Fruit fly (Drosophila melanogaster): ENCODE measurements around the gene CG6013.
A peak's percentile ranks its signal among the peaks of the same experiment; 100 is the strongest.

Gene CG6013

DNA sequence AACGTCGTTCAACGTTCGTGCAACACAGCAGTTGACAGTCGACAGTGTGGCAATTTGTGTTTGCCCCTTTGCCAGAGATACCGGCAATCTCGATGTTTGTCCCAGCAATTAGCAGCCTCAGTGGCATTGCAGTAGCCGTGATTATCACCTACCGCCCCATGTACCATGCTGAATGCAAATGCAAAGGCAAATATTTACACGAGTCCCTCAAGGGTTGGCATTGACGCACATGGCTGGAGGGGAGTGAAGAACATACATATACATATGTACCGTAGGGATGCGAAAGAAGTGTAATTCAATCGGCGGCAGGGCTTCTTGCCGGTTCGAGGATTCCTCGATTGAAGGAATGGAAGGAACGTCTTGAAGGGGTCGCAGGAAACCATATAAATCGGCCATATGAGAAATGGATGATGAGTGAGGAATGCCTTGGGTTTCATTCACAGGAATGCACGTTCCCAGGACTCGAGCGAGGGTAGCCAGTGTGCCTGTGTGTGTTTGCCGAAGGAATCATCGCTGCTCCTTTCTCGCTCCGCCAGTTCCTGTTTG is 31.3 kb upstream of the CG6013 start (continued):
- TF ChIP-seq pzg (GFP tag; optimal IDR thresholded peaks at IDR 0.05) (no peak), CG12071 (GFP tag; optimal IDR thresholded peaks at IDR 0.05) (peak; percentile 26), z (GFP tag; IDR thresholded peaks at IDR 0.05) (no peak), CG10209 (GFP tag; optimal IDR thresholded peaks at IDR 0.05) (no peak), esg (GFP tag; conservative IDR thresholded peaks at IDR 0.05) (no peak), CG2875 (GFP tag; optimal IDR thresholded peaks at IDR 0.05) (peak; percentile 4), cad (GFP tag; optimal IDR thresholded peaks at IDR 0.05) (no peak), CG14860 (GFP tag; IDR thresholded peaks at IDR 0.05; ENCODE audit: partially characterized antibody) (no peak), CG12744 (GFP tag; optimal IDR thresholded peaks at IDR 0.05) (no peak), CG34422 (GFP tag; IDR thresholded peaks at IDR 0.05) (no peak), CG33213 (GFP tag; optimal IDR thresholded peaks at IDR 0.05) (no peak), dmrt99B (tag; optimal IDR thresholded peaks at IDR 0.05) (no peak), Xbp1 (GFP tag; optimal IDR thresholded peaks at IDR 0.05) (no peak), sens (GFP tag) (peak; percentile 40), ind (GFP tag; optimal IDR thresholded peaks at IDR 0.05) (no peak), cg (GFP tag; optimal IDR thresholded peaks at IDR 0.05) (peak; percentile 10), CG15696 (tag; optimal IDR thresholded peaks at IDR 0.05) (peak; percentile 18), lov (optimal IDR thresholded peaks at IDR 0.05) (no peak), lov (GFP tag; IDR thresholded peaks at IDR 0.05) (no peak), Meics (GFP tag; optimal IDR thresholded peaks at IDR 0.05) (no peak), Aef1 (GFP tag; IDR thresholded peaks at IDR 0.05) (no peak), dati (GFP tag; IDR thresholded peaks at IDR 0.05) (no peak), CG17361 (GFP tag; IDR thresholded peaks at IDR 0.05) (no peak), CG31441 (GFP tag; IDR thresholded peaks at IDR 0.05) (no peak), ATbp (GFP tag; optimal IDR thresholded peaks at IDR 0.05) (peak; percentile 39), insv (GFP tag; optimal IDR thresholded peaks at IDR 0.05) (no peak), salm (tag; optimal IDR thresholded peaks at IDR 0.05) (no peak), gro (GFP tag; optimal IDR thresholded peaks at IDR 0.05) (no peak), CG13123 (GFP tag; optimal IDR thresholded peaks at IDR 0.05) (no peak), CG17359 (tag; optimal IDR thresholded peaks at IDR 0.05) (no peak), Hmx (GFP tag; optimal IDR thresholded peaks at IDR 0.05) (no peak), aop (GFP tag; IDR thresholded peaks at IDR 0.05) (no peak), Xrp1 (GFP tag; IDR thresholded peaks at IDR 0.05) (no peak), zfh1 (GFP tag; IDR thresholded peaks at IDR 0.05) (no peak), mld (GFP tag; IDR thresholded peaks at IDR 0.05; ENCODE audit: partially characterized antibody) (no peak), CG8388 (GFP tag; optimal IDR thresholded peaks at IDR 0.05) (no peak), cato (GFP tag; optimal IDR thresholded peaks at IDR 0.05; ENCODE audit: borderline replicate concordance) (no peak), CG12219 (GFP tag; optimal IDR thresholded peaks at IDR 0.05) (no peak), CG7745 (tag; optimal IDR thresholded peaks at IDR 0.05) (no peak), danr (GFP tag; IDR thresholded peaks at IDR 0.05) (no peak), dysf (GFP tag; IDR thresholded peaks at IDR 0.05) (no peak), CG17568 (GFP tag; optimal IDR thresholded peaks at IDR 0.05) (no peak), Hr78 (GFP tag; optimal IDR thresholded peaks at IDR 0.05) (peak in 1 of 2 experiments; percentile 6), CG18619 (GFP tag; optimal IDR thresholded peaks at IDR 0.05) (no peak), Kr (GFP tag; optimal IDR thresholded peaks at IDR 0.05) (peak; percentile 65), cwo (GFP tag; optimal IDR thresholded peaks at IDR 0.05) (no peak), Usf (GFP tag; optimal IDR thresholded peaks at IDR 0.05) (no peak), CG17186 (GFP tag; optimal IDR thresholded peaks at IDR 0.05) (no peak), HmgD (GFP tag; optimal IDR thresholded peaks at IDR 0.05) (no peak), CG15479 (GFP tag; optimal IDR thresholded peaks at IDR 0.05) (peak; percentile 21), Tbp (GFP tag; optimal IDR thresholded peaks at IDR 0.05) (no peak)

Measured in whole organism, embryonic.